Fruit fly (Drosophila melanogaster): ENCODE measurements around the gene kel.

dm6 chr2L:18152172-18152639 lies 14.3 kb upstream of the kel start, which contains the start of gene Socs36E:
- TF ChIP-seq psq (optimal IDR thresholded peaks at IDR 0.05): no peak
- TF ChIP-seq usp (GFP tag; optimal IDR thresholded peaks at IDR 0.05): no peak
- no peak for TF ChIP-seq EcR (GFP tag; optimal IDR thresholded peaks at IDR 0.05)
- no peak for TF ChIP-seq pan (optimal IDR thresholded peaks at IDR 0.05)
